Worm (Caenorhabditis elegans) whole organism, L2 larva: ENCODE data around the gene T21D9.2.

Experiments used
- egl-27 ChIP-seq: sonication (generic microtip); optimal IDR thresholded peaks from 3 replicates; lab custom pipeline; 2017; ENCODE audit warnings: missing biosample characterization, missing genetic modification reagents, missing genetic modification characterization
- elt-3 ChIP-seq: sonication (generic microtip); optimal IDR thresholded peaks from 2 replicates; lab custom pipeline; 2017; ENCODE audit warnings: missing biosample characterization, missing genetic modification characterization
- lin-39 ChIP-seq: fragments of 150-350 bp; optimal IDR thresholded peaks from 2 replicates; lab custom pipeline; 2014; ENCODE audit warnings: missing biosample characterization, missing genetic modification reagents, missing genetic modification characterization
- mdl-1 ChIP-seq, 2 experiments: fragments of 150-350 bp in 1 of 2; sonication (generic microtip) in 1 of 2; optimal IDR thresholded peaks; 2 replicates each; lab custom pipeline; 2017; ENCODE audit warnings: missing biosample characterization in 2 of 2, missing genetic modification characterization in 2 of 2
- nhr-237 ChIP-seq: fragments of 150-350 bp; optimal IDR thresholded peaks from 2 replicates; lab custom pipeline; 2014; ENCODE audit warnings: missing biosample characterization, missing genetic modification characterization
- nhr-6 ChIP-seq: fragments of 150-350 bp; optimal IDR thresholded peaks from 2 replicates; lab custom pipeline; 2014; ENCODE audit warnings: missing biosample characterization, missing genetic modification characterization
- ztf-4 ChIP-seq: fragments of 150-350 bp; optimal IDR thresholded peaks from 2 replicates; lab custom pipeline; 2014; ENCODE audit warnings: missing biosample characterization, missing genetic modification characterization

DNA sequence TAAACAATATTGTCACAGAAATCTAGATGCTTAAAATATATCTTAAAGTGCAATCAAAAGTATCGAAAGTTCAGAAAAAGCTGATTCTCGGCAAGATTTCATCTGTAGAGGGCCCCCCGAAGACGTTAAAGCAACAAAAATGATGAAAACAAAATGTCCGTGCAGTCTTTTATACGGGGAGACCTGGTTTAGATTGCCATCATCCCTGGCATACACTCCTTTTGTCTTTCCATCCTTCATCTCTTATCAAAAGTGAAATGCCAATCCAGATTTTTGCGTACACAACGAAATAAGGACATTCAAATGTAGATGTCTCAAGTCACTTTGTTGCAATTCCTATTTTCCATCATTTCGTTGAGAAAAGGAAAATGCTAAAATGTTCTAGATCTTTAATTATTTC is 17.5 kb upstream of the T21D9.2 start:
- TF ChIP-seq nhr-6 (tag; lab: Kevin White, UChicago) (no peak), ztf-4 (tag; lab: Kevin White, UChicago) (no peak), lin-39 (tag; lab: Kevin White, UChicago) (no peak), mdl-1 (tag; optimal IDR thresholded peaks at IDR 0.05; lab: Kevin White, UChicago) (no peak), elt-3 (tag; lab: Kevin White, UChicago) (no peak), egl-27 (tag; lab: Kevin White, UChicago) (no peak), nhr-237 (tag; lab: Kevin White, UChicago) (no peak)
